Fruit fly (Drosophila melanogaster): ENCODE data around the gene CG34177.

Gene CG34177

dm6 chr2L:4452798-4453197, 19.1 kb downstream of the CG34177 start, which contains the start of gene CG15439 (continued):
- no peak for TF ChIP-seq BtbVII (GFP tag; optimal IDR thresholded peaks at IDR 0.05)
- TF ChIP-seq Antp (GFP tag; optimal IDR thresholded peaks at IDR 0.05), result no peak
- no peak for TF ChIP-seq dan (GFP tag; IDR thresholded peaks at IDR 0.05)
- TF ChIP-seq CG15269 (tag; optimal IDR thresholded peaks at IDR 0.05), result no peak
- TF ChIP-seq dysf (GFP tag; IDR thresholded peaks at IDR 0.05), result no peak
- no peak for TF ChIP-seq CG10267 (tag; optimal IDR thresholded peaks at IDR 0.05)
- no peak for TF ChIP-seq Hmx (GFP tag; optimal IDR thresholded peaks at IDR 0.05)
- TF ChIP-seq Mad (GFP tag; optimal IDR thresholded peaks at IDR 0.05), result no peak
- no peak for TF ChIP-seq CG18599 (GFP tag; optimal IDR thresholded peaks at IDR 0.05)
- no peak for TF ChIP-seq CG10274 (GFP tag; optimal IDR thresholded peaks at IDR 0.05)
- no peak for TF ChIP-seq Fer1 (GFP tag; optimal IDR thresholded peaks at IDR 0.05)
- no peak for TF ChIP-seq HLHmδ (GFP tag; optimal IDR thresholded peaks at IDR 0.05)
- TF ChIP-seq D19B (GFP tag; optimal IDR thresholded peaks at IDR 0.05), result no peak
- TF ChIP-seq Trl (optimal IDR thresholded peaks at IDR 0.05), result no peak
- no peak for TF ChIP-seq Trl (GFP tag; optimal IDR thresholded peaks at IDR 0.05)
- TF ChIP-seq CG1792 (GFP tag; optimal IDR thresholded peaks at IDR 0.05), result no peak
- TF ChIP-seq Aef1 (GFP tag; IDR thresholded peaks at IDR 0.05), result no peak
- TF ChIP-seq Hr39 (optimal IDR thresholded peaks at IDR 0.05), result no peak
- TF ChIP-seq btn (GFP tag; optimal IDR thresholded peaks at IDR 0.05), result no peak
- TF ChIP-seq Lim3 (GFP tag; IDR thresholded peaks at IDR 0.05), result no peak
- no peak for TF ChIP-seq CG7556 (GFP tag; optimal IDR thresholded peaks at IDR 0.05)
- TF ChIP-seq insv (GFP tag; optimal IDR thresholded peaks at IDR 0.05), result no peak
- TF ChIP-seq CG4854 (GFP tag; optimal IDR thresholded peaks at IDR 0.05), result no peak
- no peak for TF ChIP-seq CG7372 (GFP tag; IDR thresholded peaks at IDR 0.05)
- TF ChIP-seq Blimp-1 (GFP tag; optimal IDR thresholded peaks at IDR 0.05), result no peak
- no peak for TF ChIP-seq NC2α (GFP tag; optimal IDR thresholded peaks at IDR 0.05)
- TF ChIP-seq Optix (GFP tag; IDR thresholded peaks at IDR 0.05), result no peak
- no peak for TF ChIP-seq ranshi (GFP tag; IDR thresholded peaks at IDR 0.05)
- no peak for TF ChIP-seq CG14667 (GFP tag; IDR thresholded peaks at IDR 0.05)
- TF ChIP-seq CG15479 (GFP tag; optimal IDR thresholded peaks at IDR 0.05), result no peak
- TF ChIP-seq Hand (GFP tag; optimal IDR thresholded peaks at IDR 0.05), result no peak
- TF ChIP-seq Dref (GFP tag; IDR thresholded peaks at IDR 0.05), result peak; percentile 77
- TF ChIP-seq CG14860 (GFP tag; IDR thresholded peaks at IDR 0.05; ENCODE audit: partially characterized antibody), result peak; percentile 49
- TF ChIP-seq E2f1 (GFP tag; IDR thresholded peaks at IDR 0.05), result no peak
- TF ChIP-seq CG7786 (GFP tag; optimal IDR thresholded peaks at IDR 0.05), result no peak
- peak; percentile 55 for TF ChIP-seq CG4617 (GFP tag; optimal IDR thresholded peaks at IDR 0.05; ENCODE audit: borderline replicate concordance)
- no peak for TF ChIP-seq tin (GFP tag; optimal IDR thresholded peaks at IDR 0.05)
- no peak for TF ChIP-seq ase (GFP tag; IDR thresholded peaks at IDR 0.05)
- no peak for TF ChIP-seq disco-r (GFP tag; optimal IDR thresholded peaks at IDR 0.05)
- peak; percentile 23 for TF ChIP-seq CG6254 (GFP tag; optimal IDR thresholded peaks at IDR 0.05)
- TF ChIP-seq CG11456 (GFP tag; IDR thresholded peaks at IDR 0.05), result no peak
- TF ChIP-seq Kr (GFP tag; optimal IDR thresholded peaks at IDR 0.05), result no peak
- no peak for TF ChIP-seq Atf6 (GFP tag; IDR thresholded peaks at IDR 0.05)
- TF ChIP-seq CG34224 (GFP tag; IDR thresholded peaks at IDR 0.05; ENCODE audit: partially characterized antibody), result peak; percentile 86
- no peak for TF ChIP-seq CG17612 (GFP tag; IDR thresholded peaks at IDR 0.05)
- no peak for TF ChIP-seq Fer3 (tag; optimal IDR thresholded peaks at IDR 0.05)
- TF ChIP-seq CG6272 (GFP tag; IDR thresholded peaks at IDR 0.05), result no peak
- TF ChIP-seq CG9797 (GFP tag; optimal IDR thresholded peaks at IDR 0.05), result no peak
- TF ChIP-seq GATAe (GFP tag; conservative IDR thresholded peaks at IDR 0.05), result no peak
- TF ChIP-seq CG8281 (tag; optimal IDR thresholded peaks at IDR 0.05), result no peak
- TF ChIP-seq CG13424 (tag; optimal IDR thresholded peaks at IDR 0.05), result no peak
- TF ChIP-seq CG18011 (GFP tag; optimal IDR thresholded peaks at IDR 0.05), result no peak
- no peak for TF ChIP-seq ERR (GFP tag; optimal IDR thresholded peaks at IDR 0.05)

All from whole organism, embryonic.